Fruit fly (Drosophila melanogaster) whole organism, embryonic: Measurements from ENCODE around the gene Zasp66.

Experiments used
- Atf-2 ChIP-seq: fragments of 200-800 bp; sonication (Bioruptor generic); optimal IDR thresholded peaks from 2 replicates; lab custom pipeline; 2016; ENCODE audit warnings: missing biosample characterization, missing genetic modification characterization
- Bgb ChIP-seq: fragments of 200-800 bp; sonication (Bioruptor generic); IDR thresholded peaks from 2 replicates; pipeline ENCODE4 v1.3.6; 2022; ENCODE audit warnings: missing biosample characterization, missing genetic modification characterization; ENCODE audit not compliant: partially characterized antibody
- CG10543 ChIP-seq: fragments of 200-800 bp; sonication (Bioruptor generic); optimal IDR thresholded peaks from 3 replicates; lab custom pipeline; 2017; ENCODE audit warnings: missing biosample characterization, mild to moderate bottlenecking, missing genetic modification characterization, moderate library complexity
- CG12769 ChIP-seq: fragments of 200-800 bp; sonication (Bioruptor generic); optimal IDR thresholded peaks from 2 replicates; lab custom pipeline; 2019; ENCODE audit warnings: missing biosample characterization, mild to moderate bottlenecking, missing genetic modification characterization, moderate library complexity
- CG15514 ChIP-seq: fragments of 200-800 bp; sonication (Bioruptor generic); optimal IDR thresholded peaks from 3 replicates; lab custom pipeline; 2017; ENCODE audit warnings: missing biosample characterization, missing genetic modification characterization, mild to moderate bottlenecking, moderate library complexity, missing genetic modification reagents
- CG17829 ChIP-seq: fragments of 200-800 bp; optimal IDR thresholded peaks from 2 replicates; lab custom pipeline; 2019; ENCODE audit warnings: missing biosample characterization, mild to moderate bottlenecking, missing genetic modification characterization, moderate library complexity
- CG2116 ChIP-seq: fragments of 200-800 bp; sonication (Bioruptor generic); optimal IDR thresholded peaks from 3 replicates; lab custom pipeline; 2018; ENCODE audit warnings: missing biosample characterization, mild to moderate bottlenecking, missing genetic modification characterization
- CG2202 ChIP-seq: fragments of 200-800 bp; sonication (Bioruptor generic); optimal IDR thresholded peaks from 2 replicates; lab custom pipeline; 2018; ENCODE audit warnings: missing biosample characterization, mild to moderate bottlenecking, missing genetic modification characterization
- CG4854 ChIP-seq: fragments of 200-800 bp; sonication (Bioruptor generic); optimal IDR thresholded peaks from 2 replicates; lab custom pipeline; 2016; ENCODE audit warnings: missing biosample characterization, missing genetic modification characterization, inconsistent platforms
- CG7357 ChIP-seq: fragments of 200-800 bp; sonication (Bioruptor generic); IDR thresholded peaks from 3 replicates; pipeline ENCODE4 v1.3.6; 2022; ENCODE audit warnings: missing biosample characterization, missing genetic modification characterization
- CG7963 ChIP-seq: fragments of 200-800 bp; sonication (Bioruptor generic); IDR thresholded peaks from 3 replicates; pipeline ENCODE4 v1.3.6; 2022; ENCODE audit warnings: missing biosample characterization, missing genetic modification characterization; ENCODE audit not compliant: partially characterized antibody
- CG8944 ChIP-seq: fragments of 200-800 bp; sonication (Bioruptor generic); optimal IDR thresholded peaks from 3 replicates; lab custom pipeline; 2016; ENCODE audit warnings: missing biosample characterization, missing genetic modification characterization
- D ChIP-seq, 2 experiments: fragments of 200-800 bp in 1 of 2; fragments of >200 bp in 1 of 2; sonication (Bioruptor generic) in 1 of 2; optimal IDR thresholded peaks; 2 replicates in 1 of 2; 3 replicates in 1 of 2; lab custom pipeline; 2017; ENCODE audit warnings: mild to moderate bottlenecking in 1 of 2, missing biosample characterization in 1 of 2, missing genetic modification characterization in 1 of 2, missing genetic modification reagents in 1 of 2
- Deaf1 ChIP-seq: fragments of 200-800 bp; optimal IDR thresholded peaks from 3 replicates; lab custom pipeline; 2019; ENCODE audit warnings: missing biosample characterization, mild to moderate bottlenecking, missing genetic modification characterization, moderate library complexity
- Dref ChIP-seq: fragments of 200-800 bp; sonication (Bioruptor generic); IDR thresholded peaks from 2 replicates; pipeline ENCODE4 v1.3.6; 2022; ENCODE audit warnings: missing biosample characterization, missing genetic modification characterization
- E2f1 ChIP-seq: fragments of 200-800 bp; sonication (Bioruptor generic); IDR thresholded peaks from 2 replicates; pipeline ENCODE4 v1.3.6; 2022; ENCODE audit warnings: missing biosample characterization, missing genetic modification characterization
- E2f2 ChIP-seq: fragments of 200-800 bp; sonication (Bioruptor generic); IDR thresholded peaks from 2 replicates; pipeline ENCODE4 v1.3.6; 2022; ENCODE audit warnings: missing biosample characterization, missing genetic modification characterization
- Gsc ChIP-seq: fragments of 200-800 bp; sonication (Bioruptor generic); IDR thresholded peaks from 2 replicates; pipeline ENCODE4 v1.3.6; 2022; ENCODE audit warnings: missing biosample characterization, missing genetic modification characterization
- HLH4C ChIP-seq: fragments of 200-800 bp; sonication (Bioruptor generic); IDR thresholded peaks from 3 replicates; pipeline ENCODE4 v1.3.6; 2022; ENCODE audit warnings: missing biosample characterization, missing genetic modification characterization; ENCODE audit not compliant: partially characterized antibody
- Lhr ChIP-seq: fragments of 200-800 bp; sonication (Bioruptor generic); optimal IDR thresholded peaks from 3 replicates; lab custom pipeline; 2017; ENCODE audit warnings: mild to moderate bottlenecking, missing biosample characterization, missing genetic modification reagents, missing genetic modification characterization
- Med ChIP-seq: fragments of 200-800 bp; sonication (Bioruptor generic); peaks from one replicate; lab custom pipeline; 2016; ENCODE audit warnings: missing biosample characterization, missing genetic modification characterization, mild to moderate bottlenecking, inconsistent platforms, moderate library complexity
- Mrtf ChIP-seq: fragments of 200-800 bp; sonication (Bioruptor generic); IDR thresholded peaks from 3 replicates; pipeline ENCODE4 v1.3.6; 2022; ENCODE audit warnings: missing biosample characterization, missing genetic modification characterization
- Oaz ChIP-seq: fragments of 200-800 bp; sonication (Bioruptor generic); IDR thresholded peaks from 2 replicates; pipeline ENCODE4 v1.3.6; 2022; ENCODE audit warnings: missing biosample characterization, missing genetic modification characterization
- Spps ChIP-seq: fragments of 200-800 bp; sonication (Bioruptor generic); optimal IDR thresholded peaks from 2 replicates; lab custom pipeline; 2018; ENCODE audit warnings: missing biosample characterization, mild to moderate bottlenecking, missing genetic modification characterization
- Ssrp ChIP-seq: fragments of 200-800 bp; sonication (Bioruptor generic); optimal IDR thresholded peaks from 2 replicates; lab custom pipeline; 2018; ENCODE audit warnings: missing biosample characterization, mild to moderate bottlenecking, missing genetic modification characterization, moderate library complexity
- amos ChIP-seq: fragments of 200-800 bp; sonication (Bioruptor generic); IDR thresholded peaks from 2 replicates; pipeline ENCODE4 v1.3.6; 2022; ENCODE audit warnings: missing biosample characterization, missing genetic modification characterization; ENCODE audit not compliant: partially characterized antibody
- cg ChIP-seq: fragments of 200-800 bp; sonication (Bioruptor generic); optimal IDR thresholded peaks from 3 replicates; lab custom pipeline; 2019; ENCODE audit warnings: missing biosample characterization, mild to moderate bottlenecking, missing genetic modification characterization, moderate library complexity
- crol ChIP-seq: fragments of 200-800 bp; sonication (Bioruptor generic); IDR thresholded peaks from 2 replicates; pipeline ENCODE4 v1.3.6; 2022; ENCODE audit warnings: missing biosample characterization, missing genetic modification characterization
- crp ChIP-seq, 2 experiments: fragments of 200-800 bp; sonication (Bioruptor generic); optimal IDR thresholded peaks; 2 replicates in 1 of 2; 3 replicates in 1 of 2; lab custom pipeline; 2017; ENCODE audit warnings: missing biosample characterization in 2 of 2, missing genetic modification characterization in 2 of 2, mild to moderate bottlenecking in 1 of 2, moderate library complexity in 1 of 2
- da ChIP-seq: fragments of 200-800 bp; sonication (Bioruptor generic); optimal IDR thresholded peaks from 2 replicates; lab custom pipeline; 2016; ENCODE audit warnings: missing biosample characterization, missing genetic modification characterization
- esg ChIP-seq: fragments of 200-800 bp; sonication (Bioruptor generic); conservative IDR thresholded peaks from 2 replicates; pipeline ENCODE4 v1.3.6; 2022; ENCODE audit warnings: missing biosample characterization, missing genetic modification characterization
- ewg ChIP-seq: fragments of 200-800 bp; sonication (Bioruptor generic); optimal IDR thresholded peaks from 3 replicates; lab custom pipeline; 2017; ENCODE audit warnings: mild to moderate bottlenecking, missing biosample characterization, missing genetic modification reagents, missing genetic modification characterization
- exex ChIP-seq: fragments of 200-800 bp; sonication (Bioruptor generic); optimal IDR thresholded peaks from 4 replicates; lab custom pipeline; 2018; ENCODE audit warnings: missing biosample characterization, mild to moderate bottlenecking, missing genetic modification characterization, moderate library complexity
- fd96Cb ChIP-seq: fragments of 200-800 bp; sonication (Bioruptor generic); optimal IDR thresholded peaks from 2 replicates; lab custom pipeline; 2018; ENCODE audit warnings: missing biosample characterization, mild to moderate bottlenecking, missing genetic modification characterization, moderate library complexity
- gfzf ChIP-seq: fragments of 200-800 bp; sonication (Bioruptor generic); optimal IDR thresholded peaks from 2 replicates; lab custom pipeline; 2016; ENCODE audit warnings: missing biosample characterization, mild to moderate bottlenecking, missing genetic modification characterization, moderate library complexity
- gsb ChIP-seq: fragments of 200-800 bp; sonication (Bioruptor generic); IDR thresholded peaks from 2 replicates; pipeline ENCODE4 v1.3.6; 2022; ENCODE audit warnings: missing biosample characterization, missing genetic modification characterization
- h ChIP-seq: fragments of >200 bp; optimal IDR thresholded peaks from 2 replicates; lab custom pipeline; 2017
- kay ChIP-seq: fragments of 200-800 bp; sonication (Bioruptor generic); optimal IDR thresholded peaks from 2 replicates; lab custom pipeline; 2016; ENCODE audit warnings: missing biosample characterization, missing genetic modification characterization
- nerfin-2 ChIP-seq: fragments of 200-800 bp; sonication (Bioruptor generic); IDR thresholded peaks from 2 replicates; pipeline ENCODE4 v1.3.6; 2022; ENCODE audit warnings: missing biosample characterization, missing genetic modification characterization; ENCODE audit not compliant: partially characterized antibody
- pfk ChIP-seq: fragments of 200-800 bp; sonication (Bioruptor generic); optimal IDR thresholded peaks from 2 replicates; lab custom pipeline; 2018; ENCODE audit warnings: missing biosample characterization, mild to moderate bottlenecking, missing genetic modification characterization, moderate library complexity
- phol ChIP-seq: fragments of 200-800 bp; sonication (Bioruptor generic); optimal IDR thresholded peaks from 3 replicates; lab custom pipeline; 2018; ENCODE audit warnings: missing biosample characterization, mild to moderate bottlenecking, missing genetic modification characterization, moderate library complexity
- sd ChIP-seq: fragments of 200-800 bp; sonication (Bioruptor generic); optimal IDR thresholded peaks from 3 replicates; lab custom pipeline; 2018; ENCODE audit warnings: missing biosample characterization, mild to moderate bottlenecking, missing genetic modification characterization, moderate library complexity
- sr ChIP-seq: fragments of 200-800 bp; sonication (Bioruptor generic); IDR thresholded peaks from 3 replicates; pipeline ENCODE4 v1.3.6; 2022; ENCODE audit warnings: missing biosample characterization, missing genetic modification characterization
- stc ChIP-seq: fragments of 200-800 bp; sonication (Bioruptor generic); IDR thresholded peaks from 2 replicates; pipeline ENCODE4 v1.3.6; 2022; ENCODE audit warnings: missing biosample characterization, missing genetic modification characterization
- toy ChIP-seq: fragments of 200-800 bp; sonication (Bioruptor generic); IDR thresholded peaks from 2 replicates; pipeline ENCODE4 v1.3.6; 2022; ENCODE audit warnings: missing biosample characterization, missing genetic modification characterization
- tx ChIP-seq: fragments of 200-800 bp; sonication (Bioruptor generic); optimal IDR thresholded peaks from 2 replicates; lab custom pipeline; 2016; ENCODE audit warnings: missing biosample characterization, missing genetic modification characterization
- wek ChIP-seq: fragments of 200-800 bp; sonication (Bioruptor generic); optimal IDR thresholded peaks from 3 replicates; lab custom pipeline; 2018; ENCODE audit warnings: missing biosample characterization, mild to moderate bottlenecking, missing genetic modification characterization, moderate library complexity

Gene Zasp66

DNA sequence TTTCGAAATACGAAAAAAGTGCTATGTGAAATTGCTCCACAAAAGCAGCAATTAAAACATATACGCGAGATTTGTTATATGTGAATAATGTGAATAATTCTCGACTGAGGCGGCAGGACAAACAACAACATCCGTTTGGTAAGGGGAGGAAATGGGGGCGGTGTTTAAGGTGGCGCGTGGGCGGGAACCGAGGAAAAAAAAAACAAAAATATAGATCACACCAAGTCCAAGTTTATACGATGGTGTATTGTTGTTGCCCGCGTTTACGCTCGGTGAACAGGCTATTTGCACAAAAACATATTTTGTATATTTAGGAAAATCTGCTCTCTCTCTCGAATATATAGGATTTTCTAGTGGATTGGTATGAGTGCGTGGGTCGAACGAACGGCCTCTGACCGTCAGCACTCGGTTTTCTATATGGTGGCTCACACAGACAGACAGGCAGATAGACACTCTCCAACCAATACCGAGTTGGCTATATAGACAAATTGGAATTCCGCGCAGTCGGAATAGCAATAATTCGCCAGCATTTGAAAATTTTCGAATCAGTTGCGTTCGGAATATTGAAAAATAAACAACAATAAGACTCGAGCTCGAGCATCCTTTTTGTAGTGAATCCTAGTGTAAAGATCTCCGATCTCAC, 5.7 kb downstream of the Zasp66 start:
- no peak for TF ChIP-seq wek (GFP tag; lab: Kevin White, UChicago)
- TF ChIP-seq sd (tag; lab: Kevin White, UChicago), result peak; percentile 88
- TF ChIP-seq Bgb, result no peak
- TF ChIP-seq crol (GFP tag; lab: Robert Waterston, UW), result 0 out of 2 replicates have a peak, but pooled peaks have one; percentile 11
- peak; percentile 51 for TF ChIP-seq CG12769 (tag; lab: Kevin White, UChicago)
- TF ChIP-seq cg (GFP tag; lab: Kevin White, UChicago), result peak; percentile 0
- TF ChIP-seq esg (GFP tag; lab: Robert Waterston, UW), result no peak
- TF ChIP-seq Gsc (GFP tag; lab: Robert Waterston, UW), result no peak
- TF ChIP-seq stc (GFP tag; lab: Robert Waterston, UW), result no peak
- peak; percentile 73 for TF ChIP-seq Med (GFP tag; lab: Kevin White, UChicago)
- peak; percentile 87 for TF ChIP-seq sr (GFP tag; lab: Robert Waterston, UW)
- peak; percentile 65 for TF ChIP-seq CG10543 (GFP tag; lab: Kevin White, UChicago)
- no peak for TF ChIP-seq fd96Cb
- no peak for TF ChIP-seq CG2202
- no peak for TF ChIP-seq toy
- peak; percentile 22 for TF ChIP-seq Deaf1 (tag; lab: Kevin White, UChicago)
- no peak for TF ChIP-seq kay (GFP tag; lab: Kevin White, UChicago)
- TF ChIP-seq CG7963 (GFP tag; lab: Robert Waterston, UW), result no peak
- no peak for TF ChIP-seq Spps
- no peak for TF ChIP-seq E2f2 (GFP tag; lab: Robert Waterston, UW)
- no peak for TF ChIP-seq ewg (GFP tag; lab: Kevin White, UChicago)
- TF ChIP-seq Atf-2, result no peak

dm6 chr3L:8633614-8634325, 9.6 kb downstream of the Zasp66 start, which contains the start of gene Cdc6:
Gene Cdc6 (minus strand): TSS chr3L:8634069.
- no peak for TF ChIP-seq CG8944
- 0 out of 3 replicates have a peak, but pooled peaks have one; percentile 32 for TF ChIP-seq CG7963 (GFP tag; lab: Robert Waterston, UW)
- TF ChIP-seq crp (GFP tag; optimal IDR thresholded peaks at IDR 0.05; lab: Kevin White, UChicago), result peak; percentile 82 to 96
- TF ChIP-seq CG7357, result no peak
- no peak for TF ChIP-seq h (lab: Kevin White, UChicago)
- TF ChIP-seq CG4854, result no peak
- TF ChIP-seq amos, result peak; percentile 48; the same call in 1 of the 2 replicates
- no peak for TF ChIP-seq pfk
- TF ChIP-seq CG2116 (GFP tag; lab: Kevin White, UChicago), result peak; percentile 99
- no peak for TF ChIP-seq exex (tag; lab: Kevin White, UChicago)
- no peak for TF ChIP-seq gsb (GFP tag; lab: Robert Waterston, UW)
- TF ChIP-seq Ssrp (tag; lab: Kevin White, UChicago), result no peak
- TF ChIP-seq gfzf (GFP tag; lab: Kevin White, UChicago), result peak; percentile 11
- TF ChIP-seq D (optimal IDR thresholded peaks at IDR 0.05; lab: Kevin White, UChicago), result no peak
- TF ChIP-seq D (GFP tag; optimal IDR thresholded peaks at IDR 0.05; lab: Kevin White, UChicago), result no peak
- peak; percentile 89 for TF ChIP-seq Dref
- no peak for TF ChIP-seq Oaz (GFP tag; lab: Robert Waterston, UW)
- 0 out of 3 replicates have a peak, but pooled peaks have one; percentile 43 for TF ChIP-seq HLH4C
- peak; percentile 48 for TF ChIP-seq Lhr (GFP tag; lab: Kevin White, UChicago)
- TF ChIP-seq phol (tag; lab: Kevin White, UChicago), result peak; percentile 13
- TF ChIP-seq CG17829, result peak; percentile 12
- no peak for TF ChIP-seq wek (GFP tag; lab: Kevin White, UChicago)
- no peak for TF ChIP-seq Mrtf (GFP tag; lab: Robert Waterston, UW)
- TF ChIP-seq nerfin-2, result no peak
- TF ChIP-seq da, result no peak
- peak; percentile 70; the same call in 1 of the 2 replicates for TF ChIP-seq E2f1
- TF ChIP-seq CG15514 (GFP tag; lab: Kevin White, UChicago), result peak; percentile 25
- TF ChIP-seq tx (GFP tag; lab: Kevin White, UChicago), result peak; percentile 49
